Fruit fly (Drosophila melanogaster) whole organism, embryonic: Measurements from ENCODE around the gene gukh.

Experiments
- CG14860 ChIP-seq: fragments of 200-800 bp; sonication (Bioruptor generic); IDR thresholded peaks from 3 replicates; pipeline ENCODE4 v1.3.6; 2022; ENCODE audit warnings: missing biosample characterization, missing genetic modification characterization; ENCODE audit not compliant: partially characterized antibody
- CG4328 ChIP-seq: fragments of 200-800 bp; sonication (Bioruptor generic); optimal IDR thresholded peaks from 3 replicates; lab custom pipeline; 2017; ENCODE audit warnings: missing biosample characterization, missing genetic modification reagents, missing genetic modification characterization
- Elba2 ChIP-seq: fragments of 200-800 bp; sonication (Bioruptor generic); optimal IDR thresholded peaks from 3 replicates; lab custom pipeline; 2016; ENCODE audit warnings: missing biosample characterization, missing genetic modification characterization
- Fer3 ChIP-seq: fragments of 200-800 bp; sonication (Bioruptor generic); optimal IDR thresholded peaks from 2 replicates; lab custom pipeline; 2018; ENCODE audit warnings: missing biosample characterization, mild to moderate bottlenecking, missing genetic modification characterization, moderate library complexity
- Gug ChIP-seq: fragments of 200-800 bp; sonication (Bioruptor generic); IDR thresholded peaks from 4 replicates; pipeline ENCODE4 v1.3.6; 2022; ENCODE audit warnings: missing biosample characterization, missing genetic modification characterization

DNA sequence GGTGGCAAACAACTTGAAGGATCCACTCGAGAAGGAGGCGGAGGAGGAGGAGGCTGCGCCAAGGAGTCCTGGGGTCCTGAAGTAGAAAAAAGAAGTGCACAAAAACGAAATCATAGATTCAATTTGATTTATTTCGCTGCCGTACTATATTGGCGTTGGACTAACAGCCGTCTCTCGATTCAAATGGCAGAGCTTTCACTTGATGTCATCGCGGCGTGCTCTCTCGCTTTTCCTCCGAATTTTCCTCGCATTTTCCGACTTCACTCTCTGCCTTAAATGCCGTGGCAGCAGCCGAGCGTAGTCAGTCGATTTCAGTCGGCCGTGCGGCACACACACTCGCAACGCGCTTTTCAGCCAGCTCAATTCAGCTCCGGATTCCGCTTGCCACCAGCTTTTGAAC, 33.9 kb upstream of the gukh start, which contains the start of gene CG43732:
- TF ChIP-seq Fer3 (tag; lab: Kevin White, UChicago) (no peak), Gug (GFP tag; lab: Robert Waterston, UW) (no peak), CG4328 (no peak), Elba2 (GFP tag; lab: Kevin White, UChicago) (no peak), CG14860 (GFP tag; lab: Robert Waterston, UW) (no peak)
